Worm (Caenorhabditis elegans) whole organism, L2 larva: ENCODE data around the gene R02F11.2.

Source experiments
- R02D3.7 ChIP-seq: fragments of 150-350 bp; optimal IDR thresholded peaks from 2 replicates; lab custom pipeline; 2014; ENCODE audit warnings: missing biosample characterization, missing genetic modification characterization
- ZK546.5 ChIP-seq: sonication (generic microtip); optimal IDR thresholded peaks from 2 replicates; lab custom pipeline; 2017; ENCODE audit warnings: missing biosample characterization, missing genetic modification characterization
- ama-1 ChIP-seq: fragments of 150-350 bp; optimal IDR thresholded peaks from 2 replicates; lab custom pipeline; 2018; ENCODE audit warnings: inconsistent platforms
- blmp-1 ChIP-seq: sonication (generic microtip); optimal IDR thresholded peaks from 2 replicates; lab custom pipeline; 2017; ENCODE audit warnings: missing genetic modification characterization, mild to moderate bottlenecking, missing compliant biosample characterization, antibody characterized with exemption, moderate library complexity; ENCODE audit not compliant: insufficient read depth
- ceh-82 ChIP-seq: fragments of 150-350 bp; optimal IDR thresholded peaks from 2 replicates; lab custom pipeline; 2014; ENCODE audit warnings: missing biosample characterization, missing genetic modification characterization
- crh-2 ChIP-seq: sonication (generic microtip); optimal IDR thresholded peaks from 2 replicates; lab custom pipeline; 2017; ENCODE audit warnings: missing biosample characterization, missing genetic modification characterization
- dmd-4 ChIP-seq: sonication (generic microtip); optimal IDR thresholded peaks from 2 replicates; lab custom pipeline; 2017; ENCODE audit warnings: missing biosample characterization, missing genetic modification characterization
- fos-1 ChIP-seq: fragments of 150-350 bp; optimal IDR thresholded peaks from 2 replicates; lab custom pipeline; 2014; ENCODE audit warnings: missing biosample characterization, missing genetic modification characterization
- gmeb-1 ChIP-seq: fragments of 150-350 bp; optimal IDR thresholded peaks from 2 replicates; lab custom pipeline; 2014; ENCODE audit warnings: missing biosample characterization, missing genetic modification characterization
- lin-11 ChIP-seq: fragments of 150-350 bp; sonication (generic microtip); optimal IDR thresholded peaks from 2 replicates; lab custom pipeline; 2014; ENCODE audit warnings: missing biosample characterization, missing genetic modification characterization, inconsistent platforms, mixed read lengths
- lin-13 ChIP-seq: fragments of 150-350 bp; optimal IDR thresholded peaks from 2 replicates; lab custom pipeline; 2014; ENCODE audit warnings: missing biosample characterization, missing genetic modification reagents, missing genetic modification characterization
- lin-39 ChIP-seq: fragments of 150-350 bp; optimal IDR thresholded peaks from 2 replicates; lab custom pipeline; 2014; ENCODE audit warnings: missing biosample characterization, missing genetic modification reagents, missing genetic modification characterization
- lsy-2 ChIP-seq, 2 experiments: fragments of 150-350 bp in 1 of 2; sonication (generic microtip) in 1 of 2; optimal IDR thresholded peaks; 2 replicates each; lab custom pipeline; 2014 to 2017; ENCODE audit warnings: missing biosample characterization in 2 of 2, missing genetic modification characterization in 2 of 2
- mab-5 ChIP-seq: fragments of 150-350 bp; optimal IDR thresholded peaks from 2 replicates; lab custom pipeline; 2014; ENCODE audit warnings: missing biosample characterization, missing genetic modification characterization
- mbf-1 ChIP-seq: sonication (generic microtip); optimal IDR thresholded peaks from 2 replicates; lab custom pipeline; 2017; ENCODE audit warnings: missing biosample characterization, missing genetic modification characterization
- mdl-1 ChIP-seq, 2 experiments: fragments of 150-350 bp in 1 of 2; sonication (generic microtip) in 1 of 2; optimal IDR thresholded peaks; 2 replicates each; lab custom pipeline; 2017; ENCODE audit warnings: missing biosample characterization in 2 of 2, missing genetic modification characterization in 2 of 2
- nhr-10 ChIP-seq: sonication (generic microtip); optimal IDR thresholded peaks from 2 replicates; lab custom pipeline; 2017; ENCODE audit warnings: missing biosample characterization, missing genetic modification characterization
- nhr-11 ChIP-seq: fragments of 150-350 bp; optimal IDR thresholded peaks from 2 replicates; lab custom pipeline; 2014; ENCODE audit warnings: missing biosample characterization, missing genetic modification characterization
- nhr-12 ChIP-seq: fragments of 150-350 bp; optimal IDR thresholded peaks from 2 replicates; lab custom pipeline; 2014; ENCODE audit warnings: missing biosample characterization, missing genetic modification characterization
- nhr-129 ChIP-seq: fragments of 150-350 bp; optimal IDR thresholded peaks from 2 replicates; lab custom pipeline; 2014; ENCODE audit warnings: missing biosample characterization, missing genetic modification characterization
- nhr-21 ChIP-seq: fragments of 150-350 bp; optimal IDR thresholded peaks from 2 replicates; lab custom pipeline; 2014; ENCODE audit warnings: missing biosample characterization, missing genetic modification characterization
- nhr-23 ChIP-seq: fragments of 150-350 bp; optimal IDR thresholded peaks from 2 replicates; lab custom pipeline; 2014; ENCODE audit warnings: missing biosample characterization, missing genetic modification reagents, missing genetic modification characterization
- nhr-237 ChIP-seq: fragments of 150-350 bp; optimal IDR thresholded peaks from 2 replicates; lab custom pipeline; 2014; ENCODE audit warnings: missing biosample characterization, missing genetic modification characterization
- nhr-6 ChIP-seq: fragments of 150-350 bp; optimal IDR thresholded peaks from 2 replicates; lab custom pipeline; 2014; ENCODE audit warnings: missing biosample characterization, missing genetic modification characterization
- nhr-77 ChIP-seq: fragments of 150-350 bp; optimal IDR thresholded peaks from 2 replicates; lab custom pipeline; 2014; ENCODE audit warnings: missing biosample characterization, missing genetic modification characterization
- peb-1 ChIP-seq: fragments of 150-350 bp; optimal IDR thresholded peaks from 2 replicates; lab custom pipeline; 2014; ENCODE audit warnings: missing biosample characterization, missing genetic modification characterization
- sem-4 ChIP-seq: fragments of 150-350 bp; optimal IDR thresholded peaks from 2 replicates; lab custom pipeline; 2014; ENCODE audit warnings: missing biosample characterization, missing genetic modification reagents, missing genetic modification characterization
- sma-3 ChIP-seq: sonication (generic microtip); optimal IDR thresholded peaks from 2 replicates; lab custom pipeline; 2016; ENCODE audit warnings: missing genetic modification reagents, missing genetic modification characterization, missing compliant biosample characterization
- sma-9 ChIP-seq, 2 experiments: fragments of 150-350 bp in 1 of 2; sonication (generic microtip) in 1 of 2; optimal IDR thresholded peaks; 2 replicates each; lab custom pipeline; 2014 to 2016; ENCODE audit warnings: missing genetic modification characterization in 2 of 2, mild to moderate bottlenecking in 1 of 2, missing biosample characterization in 1 of 2, missing compliant biosample characterization in 1 of 2, missing genetic modification reagents in 1 of 2, moderate library complexity in 1 of 2
- unc-39 ChIP-seq: fragments of 150-350 bp; optimal IDR thresholded peaks from 2 replicates; lab custom pipeline; 2014; ENCODE audit warnings: missing biosample characterization, missing genetic modification characterization
- unc-55 ChIP-seq: fragments of 150-350 bp; sonication (generic microtip); optimal IDR thresholded peaks from 3 replicates; lab custom pipeline; 2014; ENCODE audit warnings: missing biosample characterization, missing genetic modification reagents, missing genetic modification characterization
- unc-62 ChIP-seq: fragments of 150-350 bp; optimal IDR thresholded peaks from 2 replicates; lab custom pipeline; 2014; ENCODE audit warnings: missing biosample characterization, missing genetic modification reagents, missing genetic modification characterization
- ztf-11 ChIP-seq: sonication (generic microtip); optimal IDR thresholded peaks from 2 replicates; lab custom pipeline; 2017; ENCODE audit warnings: missing biosample characterization, missing genetic modification characterization
- ztf-4 ChIP-seq: fragments of 150-350 bp; optimal IDR thresholded peaks from 2 replicates; lab custom pipeline; 2014; ENCODE audit warnings: missing biosample characterization, missing genetic modification characterization

The R02F11.2 gene

DNA sequence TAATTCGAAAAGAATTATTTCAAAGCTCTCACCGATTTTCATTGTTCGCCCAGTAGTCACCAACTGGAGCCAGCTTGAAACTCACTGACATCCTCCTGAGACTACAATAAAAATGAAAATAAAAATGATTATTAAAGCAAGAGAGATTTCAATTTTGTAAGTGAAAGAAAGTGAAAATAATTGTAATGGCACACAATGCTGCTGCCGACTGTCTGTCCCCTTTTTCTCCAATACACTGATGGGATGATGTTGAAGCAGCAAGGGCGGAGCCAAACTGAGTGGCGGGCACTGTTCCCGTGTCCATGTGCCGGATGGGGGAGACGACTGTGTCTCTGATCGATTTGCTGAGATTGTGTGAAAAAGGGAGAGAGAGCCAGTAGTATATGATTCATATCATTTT lies 39.9 kb downstream of the R02F11.2 start, which contains the start of gene C37H5.14:
Gene C37H5.14 (minus strand): TSS at position 101 of the 400 bp plus-strand sequence.
- TF ChIP-seq nhr-77 (no peak), sma-3 (GFP tag; lab: Kevin White, UChicago) (no peak), ceh-82 (no peak), nhr-11 (tag; lab: Kevin White, UChicago) (no peak), unc-39 (tag; lab: Kevin White, UChicago) (no peak), ZK546.5 (tag; lab: Kevin White, UChicago) (no peak), gmeb-1 (tag; lab: Kevin White, UChicago) (no peak), fos-1 (tag; lab: Kevin White, UChicago) (no peak), nhr-10 (tag; lab: Kevin White, UChicago) (no peak), nhr-12 (tag; lab: Kevin White, UChicago) (no peak), ztf-11 (tag; lab: Kevin White, UChicago) (no peak), nhr-129 (tag; lab: Kevin White, UChicago) (no peak), sem-4 (tag; lab: Kevin White, UChicago) (no peak), unc-55 (GFP tag; lab: Kevin White, UChicago) (no peak), mdl-1 (tag; optimal IDR thresholded peaks at IDR 0.05; lab: Kevin White, UChicago) (no peak), lin-13 (no peak), mbf-1 (tag; lab: Kevin White, UChicago) (no peak), mab-5 (tag; lab: Kevin White, UChicago) (no peak), ama-1 (lab: Kevin White, UChicago) (no peak)

DNA sequence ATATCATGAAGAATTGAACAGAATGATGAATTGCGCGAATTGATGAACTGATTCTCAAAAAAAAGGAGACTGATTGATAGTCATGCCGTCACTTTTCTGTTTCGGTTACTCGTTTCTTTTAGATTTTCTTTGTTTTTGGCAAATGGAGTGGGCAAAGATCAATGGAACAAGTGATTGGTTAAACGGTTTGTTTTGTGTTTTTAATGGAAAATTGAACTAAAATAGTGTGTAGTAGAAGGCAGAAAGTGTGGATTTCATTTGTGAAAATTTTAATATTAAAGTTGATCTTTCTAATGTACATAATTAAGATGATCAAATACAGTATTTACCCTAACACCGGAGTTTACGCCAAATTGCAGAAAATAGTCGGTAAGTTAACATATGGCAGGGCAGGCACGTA lies 45.5 kb downstream of the R02F11.2 start, which contains the start of gene nas-9:
Gene nas-9 (minus strand): TSS at position 101 of the 400 bp plus-strand sequence.
- TF ChIP-seq ztf-11 (tag; lab: Kevin White, UChicago) (no peak), sma-9 (GFP tag; optimal IDR thresholded peaks at IDR 0.05; lab: Kevin White, UChicago) (no peak), sma-9 (tag; optimal IDR thresholded peaks at IDR 0.05; lab: Kevin White, UChicago) (no peak), R02D3.7 (tag; lab: Kevin White, UChicago) (no peak), mbf-1 (tag; lab: Kevin White, UChicago) (no peak), unc-55 (GFP tag; lab: Kevin White, UChicago) (no peak), lin-39 (tag; lab: Kevin White, UChicago) (no peak)

DNA sequence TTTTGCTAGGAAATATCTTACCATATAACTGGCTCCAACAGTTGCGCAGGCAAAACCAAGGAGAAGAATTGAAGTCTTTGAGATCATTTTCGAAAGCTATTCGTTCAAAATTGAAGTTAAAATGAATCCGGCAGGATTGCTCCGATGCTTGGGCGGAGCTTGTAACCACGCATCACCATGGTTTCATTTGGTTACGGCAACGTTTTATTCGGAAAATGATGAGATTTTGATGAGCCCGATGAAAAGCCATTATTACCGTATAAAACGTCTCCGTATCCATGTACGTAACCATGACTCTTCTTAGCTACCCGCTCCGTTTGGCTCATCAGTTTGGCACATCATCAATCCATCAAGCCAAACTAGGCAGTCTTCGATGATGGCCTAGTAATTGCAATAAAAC lies 46.8 kb downstream of the R02F11.2 start, which contains the start of gene cwp-1:
Gene cwp-1 (minus strand): TSS at position 101 of the 400 bp plus-strand sequence.
- TF ChIP-seq unc-39 (tag; lab: Kevin White, UChicago), result no peak
- no peak for TF ChIP-seq unc-62 (GFP tag; lab: Kevin White, UChicago)
- TF ChIP-seq ZK546.5 (tag; lab: Kevin White, UChicago), result no peak
- TF ChIP-seq sma-9 (GFP tag; optimal IDR thresholded peaks at IDR 0.05; lab: Kevin White, UChicago), result no peak
- TF ChIP-seq sma-9 (tag; optimal IDR thresholded peaks at IDR 0.05; lab: Kevin White, UChicago), result no peak
- no peak for TF ChIP-seq nhr-23 (tag; lab: Kevin White, UChicago)
- no peak for TF ChIP-seq lin-11 (tag; lab: Kevin White, UChicago)
- no peak for TF ChIP-seq lin-39 (tag; lab: Kevin White, UChicago)
- no peak for TF ChIP-seq peb-1 (tag; lab: Kevin White, UChicago)
- no peak for TF ChIP-seq ama-1 (lab: Kevin White, UChicago)
- no peak for TF ChIP-seq nhr-237 (tag; lab: Kevin White, UChicago)
- no peak for TF ChIP-seq sem-4 (tag; lab: Kevin White, UChicago)
- TF ChIP-seq nhr-10 (tag; lab: Kevin White, UChicago), result no peak
- TF ChIP-seq crh-2, result no peak
- no peak for TF ChIP-seq ztf-4 (tag; lab: Kevin White, UChicago)
- TF ChIP-seq unc-55 (GFP tag; lab: Kevin White, UChicago), result no peak
- no peak for TF ChIP-seq fos-1 (tag; lab: Kevin White, UChicago)
- no peak for TF ChIP-seq nhr-21 (tag; lab: Kevin White, UChicago)
- no peak for TF ChIP-seq nhr-6 (tag; lab: Kevin White, UChicago)
- TF ChIP-seq, all 48 proteins: peak for 0

DNA sequence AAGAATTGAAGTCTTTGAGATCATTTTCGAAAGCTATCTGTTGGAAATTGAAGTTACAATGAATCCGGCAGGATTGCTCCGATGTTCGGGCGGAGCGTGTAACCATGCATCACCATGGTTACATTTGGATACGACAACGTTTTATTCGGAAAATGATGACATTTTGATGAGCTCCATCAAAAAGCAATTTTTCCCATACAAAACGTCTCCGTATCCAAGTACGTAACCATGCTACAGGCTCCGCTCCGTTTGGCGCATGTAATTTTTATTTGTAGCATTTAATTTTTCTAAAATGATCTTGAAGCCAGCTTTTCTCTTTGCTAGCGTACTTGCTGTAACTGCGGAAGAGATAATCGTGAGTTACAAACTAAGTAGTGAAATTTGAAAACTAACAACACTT lies 48.1 kb downstream of the R02F11.2 start, which contains the start of the genes cwp-2 and cwp-3:
Gene cwp-2 (minus strand): TSS at position 101 of the 400 bp plus-strand sequence.
Gene cwp-3 (plus strand): TSS at position 293 of the 400 bp plus-strand sequence.
- no peak for TF ChIP-seq unc-62 (GFP tag; lab: Kevin White, UChicago)
- TF ChIP-seq nhr-23 (tag; lab: Kevin White, UChicago), result no peak
- TF ChIP-seq lsy-2 (tag; optimal IDR thresholded peaks at IDR 0.05; lab: Kevin White, UChicago), result no peak
- no peak for TF ChIP-seq blmp-1 (tag; lab: Kevin White, UChicago)
- no peak for TF ChIP-seq lin-13
- no peak for TF ChIP-seq sma-9 (GFP tag; optimal IDR thresholded peaks at IDR 0.05; lab: Kevin White, UChicago)
- no peak for TF ChIP-seq sma-9 (tag; optimal IDR thresholded peaks at IDR 0.05; lab: Kevin White, UChicago)
- TF ChIP-seq ceh-82, result no peak
- TF ChIP-seq dmd-4 (tag; lab: Kevin White, UChicago), result no peak
